Fruit fly (Drosophila melanogaster): ENCODE results near the gene CG33986.

The CG33986 gene

dm6 chr3L:15485302-15485701 lies 39.8 kb downstream of the CG33986 start, which contains the start of gene Ran-like:
Gene Ran-like (minus strand): TSS chr3L:15485402.
- no peak for TF ChIP-seq Eip93F (GFP tag; optimal IDR thresholded peaks at IDR 0.05)
- no peak for TF ChIP-seq achi (GFP tag; optimal IDR thresholded peaks at IDR 0.05)
- no peak for TF ChIP-seq lz (GFP tag; optimal IDR thresholded peaks at IDR 0.05)
- no peak for TF ChIP-seq OdsH (GFP tag; optimal IDR thresholded peaks at IDR 0.05)
- TF ChIP-seq Smox (GFP tag; optimal IDR thresholded peaks at IDR 0.05): no peak
- no peak for TF ChIP-seq CG1621 (tag; optimal IDR thresholded peaks at IDR 0.05)
- TF ChIP-seq eg (GFP tag; IDR thresholded peaks at IDR 0.05): no peak

Measured in whole organism, prepupa.